Fruit fly (Drosophila melanogaster) whole organism, embryonic: ENCODE data around the gene CG43345.

Experiments
- Bdp1 ChIP-seq: fragments of 200-800 bp; sonication (Bioruptor generic); optimal IDR thresholded peaks from 3 replicates; lab custom pipeline; 2016; ENCODE audit warnings: missing biosample characterization, missing genetic modification characterization
- BtbVII ChIP-seq: fragments of 200-800 bp; sonication (Bioruptor generic); optimal IDR thresholded peaks from 3 replicates; lab custom pipeline; 2017; ENCODE audit warnings: missing biosample characterization, mild to moderate bottlenecking, missing genetic modification characterization
- Bteb2 ChIP-seq: fragments of 200-800 bp; sonication (Bioruptor generic); optimal IDR thresholded peaks from 2 replicates; lab custom pipeline; 2016; ENCODE audit warnings: missing biosample characterization, missing genetic modification characterization
- CG10431 ChIP-seq: fragments of 200-800 bp; sonication (Bioruptor generic); optimal IDR thresholded peaks from 3 replicates; lab custom pipeline; 2018; ENCODE audit warnings: missing biosample characterization, mild to moderate bottlenecking, missing genetic modification characterization
- CG11398 ChIP-seq: fragments of 200-800 bp; sonication (Bioruptor generic); optimal IDR thresholded peaks from 2 replicates; lab custom pipeline; 2016; ENCODE audit warnings: missing biosample characterization, missing genetic modification characterization
- CG11456 ChIP-seq: fragments of 200-800 bp; sonication (Bioruptor generic); IDR thresholded peaks from 3 replicates; pipeline ENCODE4 v1.3.6; 2022; ENCODE audit warnings: missing biosample characterization, missing genetic modification characterization
- CG13775 ChIP-seq: fragments of 200-800 bp; sonication (Bioruptor generic); optimal IDR thresholded peaks from 3 replicates; lab custom pipeline; 2017; ENCODE audit warnings: missing biosample characterization, mild to moderate bottlenecking, missing genetic modification characterization
- CG14710 ChIP-seq: fragments of 200-800 bp; sonication (Bioruptor generic); optimal IDR thresholded peaks from 3 replicates; lab custom pipeline; 2019; ENCODE audit warnings: missing biosample characterization, mild to moderate bottlenecking, missing genetic modification characterization, moderate library complexity
- CG15073 ChIP-seq: fragments of 200-800 bp; sonication (Bioruptor generic); optimal IDR thresholded peaks from 2 replicates; lab custom pipeline; 2016; ENCODE audit warnings: missing biosample characterization, missing genetic modification characterization
- CG15696 ChIP-seq: fragments of 200-800 bp; sonication (Bioruptor generic); optimal IDR thresholded peaks from 2 replicates; lab custom pipeline; 2019; ENCODE audit warnings: missing biosample characterization, mild to moderate bottlenecking, missing genetic modification characterization, moderate library complexity
- CG17612 ChIP-seq: fragments of 200-800 bp; sonication (Bioruptor generic); IDR thresholded peaks from 2 replicates; pipeline ENCODE4 v1.3.6; 2022; ENCODE audit warnings: missing biosample characterization, missing genetic modification characterization
- CG17802 ChIP-seq: fragments of 200-800 bp; sonication (Bioruptor generic); optimal IDR thresholded peaks from 2 replicates; lab custom pipeline; 2018; ENCODE audit warnings: missing biosample characterization, mild to moderate bottlenecking, missing genetic modification characterization, moderate library complexity
- CG17912 ChIP-seq: fragments of 200-800 bp; sonication (Bioruptor generic); optimal IDR thresholded peaks from 2 replicates; lab custom pipeline; 2018; ENCODE audit warnings: missing biosample characterization, mild to moderate bottlenecking, missing genetic modification characterization
- CG2889 ChIP-seq: fragments of 200-800 bp; sonication (Bioruptor generic); IDR thresholded peaks from 3 replicates; pipeline ENCODE4 v1.3.6; 2022; ENCODE audit warnings: missing biosample characterization, missing genetic modification characterization
- CG4854 ChIP-seq: fragments of 200-800 bp; sonication (Bioruptor generic); optimal IDR thresholded peaks from 2 replicates; lab custom pipeline; 2016; ENCODE audit warnings: missing biosample characterization, missing genetic modification characterization, inconsistent platforms
- CG7271 ChIP-seq: fragments of 200-800 bp; sonication (Bioruptor generic); optimal IDR thresholded peaks from 2 replicates; lab custom pipeline; 2018; ENCODE audit warnings: missing biosample characterization, mild to moderate bottlenecking, missing genetic modification characterization, moderate library complexity
- CG7556 ChIP-seq: fragments of 200-800 bp; sonication (Bioruptor generic); optimal IDR thresholded peaks from 2 replicates; lab custom pipeline; 2017; ENCODE audit warnings: missing biosample characterization, mild to moderate bottlenecking, missing genetic modification characterization
- CG7786 ChIP-seq: fragments of 200-800 bp; sonication (Bioruptor generic); optimal IDR thresholded peaks from 2 replicates; lab custom pipeline; 2016; ENCODE audit warnings: missing biosample characterization, missing genetic modification characterization
- CG7987 ChIP-seq: fragments of 200-800 bp; sonication (Bioruptor generic); optimal IDR thresholded peaks from 2 replicates; lab custom pipeline; 2018; ENCODE audit warnings: missing biosample characterization, mild to moderate bottlenecking, missing genetic modification characterization, moderate library complexity
- CG8359 ChIP-seq: fragments of 200-800 bp; sonication (Bioruptor generic); optimal IDR thresholded peaks from 2 replicates; lab custom pipeline; 2017; ENCODE audit warnings: missing biosample characterization, mild to moderate bottlenecking, missing genetic modification characterization, borderline replicate concordance
- D ChIP-seq, 2 experiments: fragments of 200-800 bp in 1 of 2; fragments of >200 bp in 1 of 2; sonication (Bioruptor generic) in 1 of 2; optimal IDR thresholded peaks; 2 replicates in 1 of 2; 3 replicates in 1 of 2; lab custom pipeline; 2017; ENCODE audit warnings: mild to moderate bottlenecking in 1 of 2, missing biosample characterization in 1 of 2, missing genetic modification characterization in 1 of 2, missing genetic modification reagents in 1 of 2
- E2f2 ChIP-seq: fragments of 200-800 bp; sonication (Bioruptor generic); IDR thresholded peaks from 2 replicates; pipeline ENCODE4 v1.3.6; 2022; ENCODE audit warnings: missing biosample characterization, missing genetic modification characterization
- ERR ChIP-seq: fragments of 200-800 bp; sonication (Bioruptor generic); optimal IDR thresholded peaks from 2 replicates; lab custom pipeline; 2016; ENCODE audit warnings: missing biosample characterization, missing genetic modification characterization
- HLH3B ChIP-seq: fragments of 200-800 bp; sonication (Bioruptor generic); IDR thresholded peaks from 2 replicates; pipeline ENCODE4 v1.3.6; 2022; ENCODE audit warnings: missing biosample characterization, missing genetic modification characterization
- MTF-1 ChIP-seq: fragments of 200-800 bp; sonication (Bioruptor generic); optimal IDR thresholded peaks from 2 replicates; lab custom pipeline; 2018; ENCODE audit warnings: missing biosample characterization, mild to moderate bottlenecking, missing genetic modification characterization, borderline replicate concordance
- Opbp ChIP-seq: fragments of 200-800 bp; sonication (Bioruptor generic); IDR thresholded peaks from 3 replicates; pipeline ENCODE4 v1.3.6; 2022; ENCODE audit warnings: missing biosample characterization, missing genetic modification characterization; ENCODE audit not compliant: partially characterized antibody
- Six4 ChIP-seq: fragments of 200-800 bp; sonication (Bioruptor generic); optimal IDR thresholded peaks from 2 replicates; lab custom pipeline; 2016; ENCODE audit warnings: missing biosample characterization, missing genetic modification characterization
- Sox100B ChIP-seq: fragments of 200-800 bp; sonication (Bioruptor generic); optimal IDR thresholded peaks from 3 replicates; lab custom pipeline; 2018; ENCODE audit warnings: missing biosample characterization, mild to moderate bottlenecking, missing genetic modification characterization
- ash1 ChIP-seq: fragments of 200-800 bp; sonication (Bioruptor generic); optimal IDR thresholded peaks from 2 replicates; lab custom pipeline; 2018; ENCODE audit warnings: missing biosample characterization, mild to moderate bottlenecking, missing genetic modification characterization
- az2 ChIP-seq: fragments of 200-800 bp; sonication (Bioruptor generic); optimal IDR thresholded peaks from 3 replicates; lab custom pipeline; 2016; ENCODE audit warnings: missing biosample characterization, missing genetic modification characterization
- bcd ChIP-seq: fragments of 200-800 bp; sonication (Bioruptor generic); optimal IDR thresholded peaks from 2 replicates; lab custom pipeline; 2017; ENCODE audit warnings: missing biosample characterization, mild to moderate bottlenecking, missing genetic modification characterization
- chn ChIP-seq: fragments of 200-800 bp; sonication (Bioruptor generic); optimal IDR thresholded peaks from 2 replicates; lab custom pipeline; 2016; ENCODE audit warnings: missing biosample characterization, missing genetic modification characterization
- fd64A ChIP-seq: fragments of 200-800 bp; sonication (Bioruptor generic); optimal IDR thresholded peaks from 3 replicates; lab custom pipeline; 2018; ENCODE audit warnings: missing biosample characterization, mild to moderate bottlenecking, missing genetic modification characterization
- gsb ChIP-seq: fragments of 200-800 bp; sonication (Bioruptor generic); IDR thresholded peaks from 2 replicates; pipeline ENCODE4 v1.3.6; 2022; ENCODE audit warnings: missing biosample characterization, missing genetic modification characterization
- hkb ChIP-seq, 2 experiments: fragments of 200-800 bp in 1 of 2; fragments of >200 bp in 1 of 2; sonication (Bioruptor generic) in 1 of 2; IDR thresholded peaks in 1 of 2; optimal IDR thresholded peaks in 1 of 2; 2 replicates each; pipeline versions ENCODE4 v1.3.6 to Lab custom; 2017 to 2022; ENCODE audit warnings: missing biosample characterization in 1 of 2, missing genetic modification characterization in 1 of 2
- hth ChIP-seq: fragments of >200 bp; optimal IDR thresholded peaks from 2 replicates; lab custom pipeline; 2017; ENCODE audit warnings: inconsistent platforms
- lola ChIP-seq, 3 experiments: fragments of >200 bp in 2 of 3; fragments of 200-800 bp in 1 of 3; sonication (Bioruptor generic) in 1 of 3; optimal IDR thresholded peaks; 2 replicates each; lab custom pipeline; 2017 to 2019; ENCODE audit warnings: missing biosample characterization in 3 of 3, missing genetic modification characterization in 3 of 3, mild to moderate bottlenecking in 1 of 3, moderate library complexity in 1 of 3
- lov ChIP-seq, 2 experiments: fragments of 200-800 bp in 1 of 2; fragments of >200 bp in 1 of 2; sonication (Bioruptor generic) in 1 of 2; IDR thresholded peaks in 1 of 2; optimal IDR thresholded peaks in 1 of 2; 2 replicates in 1 of 2; 3 replicates in 1 of 2; pipeline versions ENCODE4 v1.3.6 to Lab custom; 2017 to 2022; ENCODE audit warnings: missing biosample characterization in 1 of 2, missing genetic modification characterization in 1 of 2
- nerfin-2 ChIP-seq: fragments of 200-800 bp; sonication (Bioruptor generic); IDR thresholded peaks from 2 replicates; pipeline ENCODE4 v1.3.6; 2022; ENCODE audit warnings: missing biosample characterization, missing genetic modification characterization; ENCODE audit not compliant: partially characterized antibody
- nmo ChIP-seq: fragments of 200-800 bp; sonication (Bioruptor generic); optimal IDR thresholded peaks from 2 replicates; lab custom pipeline; 2018; ENCODE audit warnings: missing biosample characterization, mild to moderate bottlenecking, missing genetic modification characterization, moderate library complexity
- pita ChIP-seq: fragments of 200-800 bp; sonication (Bioruptor generic); optimal IDR thresholded peaks from 2 replicates; lab custom pipeline; 2017; ENCODE audit warnings: missing biosample characterization, mild to moderate bottlenecking, missing genetic modification characterization
- pros ChIP-seq: fragments of 200-800 bp; sonication (Bioruptor generic); optimal IDR thresholded peaks from 3 replicates; lab custom pipeline; 2019; ENCODE audit warnings: missing biosample characterization, mild to moderate bottlenecking, missing genetic modification characterization, moderate library complexity
- sima ChIP-seq: fragments of 200-800 bp; sonication (Bioruptor generic); optimal IDR thresholded peaks from 2 replicates; lab custom pipeline; 2016; ENCODE audit warnings: missing biosample characterization, missing genetic modification characterization
- tap ChIP-seq: fragments of 200-800 bp; optimal IDR thresholded peaks from 3 replicates; lab custom pipeline; 2019; ENCODE audit warnings: missing biosample characterization, mild to moderate bottlenecking, missing genetic modification characterization, moderate library complexity
- twi ChIP-seq: fragments of 200-800 bp; optimal IDR thresholded peaks from 2 replicates; lab custom pipeline; 2019; ENCODE audit warnings: missing biosample characterization, mild to moderate bottlenecking, missing genetic modification characterization, moderate library complexity
- vnd ChIP-seq: fragments of 200-800 bp; sonication (Bioruptor generic); IDR thresholded peaks from 3 replicates; pipeline ENCODE4 v1.3.6; 2022; ENCODE audit warnings: missing biosample characterization, missing genetic modification characterization; ENCODE audit not compliant: partially characterized antibody
- z ChIP-seq: fragments of 200-800 bp; sonication (Bioruptor generic); IDR thresholded peaks from 3 replicates; pipeline ENCODE4 v1.3.6; 2022; ENCODE audit warnings: missing biosample characterization, missing genetic modification characterization
- zen ChIP-seq: fragments of 200-800 bp; sonication (Bioruptor generic); optimal IDR thresholded peaks from 3 replicates; lab custom pipeline; 2018; ENCODE audit warnings: missing biosample characterization, mild to moderate bottlenecking, missing genetic modification characterization, moderate library complexity

The CG43345 gene

dm6 chr2L:21163311-21163842 is 5.0 kb downstream of the CG43345 start, which contains the start of gene Noc2 (continued):
- TF ChIP-seq CG11456 (GFP tag; lab: Robert Waterston, UW) = peak; percentile 72; the same call in 1 of the 3 replicates
- TF ChIP-seq D (optimal IDR thresholded peaks at IDR 0.05; lab: Kevin White, UChicago) = no peak
- TF ChIP-seq D (GFP tag; optimal IDR thresholded peaks at IDR 0.05; lab: Kevin White, UChicago) = peak; percentile 29
- TF ChIP-seq chn (GFP tag; lab: Kevin White, UChicago) = peak; percentile 36
- TF ChIP-seq CG4854 = no peak
- TF ChIP-seq CG15073 (GFP tag; lab: Kevin White, UChicago) = no peak
- TF ChIP-seq CG13775 (GFP tag; lab: Kevin White, UChicago) = peak; percentile 60
- no peak for TF ChIP-seq nerfin-2
- TF ChIP-seq E2f2 (GFP tag; lab: Robert Waterston, UW) = peak; percentile 41; the same call in 1 of the 2 replicates
- no peak for TF ChIP-seq lov (optimal IDR thresholded peaks at IDR 0.05; lab: Kevin White, UChicago)
- no peak for TF ChIP-seq lov (GFP tag; IDR thresholded peaks at IDR 0.05; lab: Robert Waterston, UW)
- TF ChIP-seq zen (tag; lab: Kevin White, UChicago) = peak; percentile 6
- TF ChIP-seq sima (GFP tag; lab: Kevin White, UChicago) = no peak
- TF ChIP-seq CG2889 = no peak
- no peak for TF ChIP-seq MTF-1 (GFP tag; lab: Kevin White, UChicago)
- TF ChIP-seq pros (GFP tag; lab: Kevin White, UChicago) = no peak
- no peak for TF ChIP-seq Bteb2 (GFP tag; lab: Kevin White, UChicago)
- no peak for TF ChIP-seq hkb (optimal IDR thresholded peaks at IDR 0.05; lab: Kevin White, UChicago)
- peak; percentile 43; the same call in 1 of the 2 replicates for TF ChIP-seq hkb (GFP tag; IDR thresholded peaks at IDR 0.05; lab: Robert Waterston, UW)
- no peak for TF ChIP-seq fd64A (GFP tag; lab: Kevin White, UChicago)
- no peak for TF ChIP-seq CG7987 (GFP tag; lab: Kevin White, UChicago)
- no peak for TF ChIP-seq CG7271
- no peak for TF ChIP-seq BtbVII (GFP tag; lab: Kevin White, UChicago)
- no peak for TF ChIP-seq tap (tag; lab: Kevin White, UChicago)
- TF ChIP-seq nmo (GFP tag; lab: Kevin White, UChicago) = peak; percentile 61
- TF ChIP-seq ash1 (GFP tag; lab: Kevin White, UChicago) = no peak
- TF ChIP-seq CG11398 (GFP tag; lab: Kevin White, UChicago) = no peak
- no peak for TF ChIP-seq vnd (GFP tag; lab: Robert Waterston, UW)
- no peak for TF ChIP-seq CG17612
- no peak for TF ChIP-seq Opbp (GFP tag; lab: Robert Waterston, UW)
- peak; percentile 25 for TF ChIP-seq Bdp1
- TF ChIP-seq CG7786 (GFP tag; lab: Kevin White, UChicago) = no peak
- peak in 1 of 3 experiments; percentile 30 for TF ChIP-seq lola (GFP tag; optimal IDR thresholded peaks at IDR 0.05; lab: Kevin White, UChicago)
- TF ChIP-seq CG7556 (GFP tag; lab: Kevin White, UChicago) = no peak
- TF ChIP-seq CG15696 (tag; lab: Kevin White, UChicago) = peak; percentile 27
- peak; percentile 27 for TF ChIP-seq CG17802 (tag; lab: Kevin White, UChicago)
- TF ChIP-seq twi (tag; lab: Kevin White, UChicago) = peak; percentile 2
- peak; percentile 54 for TF ChIP-seq az2 (GFP tag; lab: Kevin White, UChicago)
- TF ChIP-seq CG8359 (GFP tag; lab: Kevin White, UChicago) = no peak
- TF ChIP-seq pita (GFP tag; lab: Kevin White, UChicago) = no peak
- TF ChIP-seq CG10431 (GFP tag; lab: Kevin White, UChicago) = no peak
- peak; percentile 37 for TF ChIP-seq bcd (GFP tag; lab: Kevin White, UChicago)
- no peak for TF ChIP-seq hth
- no peak for TF ChIP-seq gsb
- no peak for TF ChIP-seq ERR (GFP tag; lab: Kevin White, UChicago)
- peak; percentile 54 for TF ChIP-seq CG14710 (tag; lab: Kevin White, UChicago)
- no peak for TF ChIP-seq CG17912
- no peak for TF ChIP-seq z (GFP tag; lab: Robert Waterston, UW)
- TF ChIP-seq Six4 (GFP tag; lab: Kevin White, UChicago) = no peak
- 0 out of 2 replicates have a peak, but pooled peaks have one; percentile 19 for TF ChIP-seq HLH3B
- peak; percentile 56 for TF ChIP-seq Sox100B (GFP tag; lab: Kevin White, UChicago)
